Fruit fly (Drosophila melanogaster) whole organism, embryonic: ENCODE measurements around the gene Cog1.
A peak's percentile ranks its signal among the peaks of the same experiment; 100 is the strongest.

ENCODE experiments used
- Bdp1 ChIP-seq: fragments of 200-800 bp; sonication (Bioruptor generic); optimal IDR thresholded peaks from 3 replicates; lab custom pipeline; 2016; ENCODE audit warnings: missing biosample characterization, missing genetic modification characterization
- Bgb ChIP-seq: fragments of 200-800 bp; sonication (Bioruptor generic); IDR thresholded peaks from 2 replicates; pipeline ENCODE4 v1.3.6; 2022; ENCODE audit warnings: missing biosample characterization, missing genetic modification characterization; ENCODE audit not compliant: partially characterized antibody
- Bteb2 ChIP-seq: fragments of 200-800 bp; sonication (Bioruptor generic); optimal IDR thresholded peaks from 2 replicates; lab custom pipeline; 2016; ENCODE audit warnings: missing biosample characterization, missing genetic modification characterization
- CG10654 ChIP-seq: fragments of 200-800 bp; sonication (Bioruptor generic); optimal IDR thresholded peaks from 2 replicates; lab custom pipeline; 2016; ENCODE audit warnings: missing biosample characterization, missing genetic modification characterization
- CG12104 ChIP-seq: fragments of 200-800 bp; sonication (Bioruptor generic); optimal IDR thresholded peaks from 3 replicates; lab custom pipeline; 2016; ENCODE audit warnings: missing biosample characterization, missing genetic modification characterization
- CG12236 ChIP-seq: fragments of 200-800 bp; sonication (Bioruptor generic); optimal IDR thresholded peaks from 2 replicates; lab custom pipeline; 2016; ENCODE audit warnings: missing biosample characterization, missing genetic modification characterization
- CG12391 ChIP-seq: fragments of 200-800 bp; sonication (Bioruptor generic); optimal IDR thresholded peaks from 3 replicates; lab custom pipeline; 2018; ENCODE audit warnings: missing biosample characterization, mild to moderate bottlenecking, missing genetic modification characterization, moderate library complexity
- CG13296 ChIP-seq: fragments of 200-800 bp; sonication (Bioruptor generic); optimal IDR thresholded peaks from 3 replicates; lab custom pipeline; 2018; ENCODE audit warnings: missing biosample characterization, mild to moderate bottlenecking, missing genetic modification characterization
- CG13775 ChIP-seq: fragments of 200-800 bp; sonication (Bioruptor generic); optimal IDR thresholded peaks from 3 replicates; lab custom pipeline; 2017; ENCODE audit warnings: missing biosample characterization, mild to moderate bottlenecking, missing genetic modification characterization
- CG16779 ChIP-seq: fragments of 200-800 bp; sonication (Bioruptor generic); IDR thresholded peaks from 2 replicates; pipeline ENCODE4 v1.3.6; 2022; ENCODE audit warnings: missing biosample characterization, missing genetic modification characterization
- CG17568 ChIP-seq: fragments of 200-800 bp; sonication (Bioruptor generic); optimal IDR thresholded peaks from 2 replicates; lab custom pipeline; 2018; ENCODE audit warnings: missing biosample characterization, mild to moderate bottlenecking, missing genetic modification characterization, moderate library complexity
- CG1832 ChIP-seq: fragments of 200-800 bp; sonication (Bioruptor generic); optimal IDR thresholded peaks from 2 replicates; lab custom pipeline; 2017; ENCODE audit warnings: missing biosample characterization, mild to moderate bottlenecking, missing genetic modification characterization, inconsistent platforms
- CG30020 ChIP-seq: fragments of 200-800 bp; optimal IDR thresholded peaks from 2 replicates; lab custom pipeline; 2019; ENCODE audit warnings: missing biosample characterization, mild to moderate bottlenecking, missing genetic modification characterization, moderate library complexity
- CG3995 ChIP-seq: fragments of 200-800 bp; sonication (Bioruptor generic); optimal IDR thresholded peaks from 3 replicates; lab custom pipeline; 2016; ENCODE audit warnings: missing biosample characterization, missing genetic modification characterization
- CG4730 ChIP-seq: fragments of 200-800 bp; sonication (Bioruptor generic); IDR thresholded peaks from 2 replicates; pipeline ENCODE4 v1.3.6; 2022; ENCODE audit warnings: missing biosample characterization, missing genetic modification characterization
- CG4820 ChIP-seq: fragments of 200-800 bp; sonication (Bioruptor generic); optimal IDR thresholded peaks from 3 replicates; lab custom pipeline; 2016; ENCODE audit warnings: missing biosample characterization, missing genetic modification characterization
- CG6791 ChIP-seq: fragments of 200-800 bp; sonication (Bioruptor generic); IDR thresholded peaks from 3 replicates; pipeline ENCODE4 v1.3.6; 2022; ENCODE audit warnings: missing biosample characterization, missing genetic modification characterization; ENCODE audit not compliant: partially characterized antibody
- CG7745 ChIP-seq: fragments of 200-800 bp; sonication (Bioruptor generic); optimal IDR thresholded peaks from 2 replicates; lab custom pipeline; 2018; ENCODE audit warnings: missing biosample characterization, mild to moderate bottlenecking, missing genetic modification characterization, moderate library complexity
- CG7786 ChIP-seq: fragments of 200-800 bp; sonication (Bioruptor generic); optimal IDR thresholded peaks from 2 replicates; lab custom pipeline; 2016; ENCODE audit warnings: missing biosample characterization, missing genetic modification characterization
- CG7987 ChIP-seq: fragments of 200-800 bp; sonication (Bioruptor generic); optimal IDR thresholded peaks from 2 replicates; lab custom pipeline; 2018; ENCODE audit warnings: missing biosample characterization, mild to moderate bottlenecking, missing genetic modification characterization, moderate library complexity
- CG8388 ChIP-seq: fragments of 200-800 bp; sonication (Bioruptor generic); optimal IDR thresholded peaks from 2 replicates; lab custom pipeline; 2019; ENCODE audit warnings: missing biosample characterization, mild to moderate bottlenecking, missing genetic modification characterization, moderate library complexity
- D ChIP-seq, 2 experiments: fragments of 200-800 bp in 1 of 2; fragments of >200 bp in 1 of 2; sonication (Bioruptor generic) in 1 of 2; optimal IDR thresholded peaks; 2 replicates in 1 of 2; 3 replicates in 1 of 2; lab custom pipeline; 2017; ENCODE audit warnings: mild to moderate bottlenecking in 1 of 2, missing biosample characterization in 1 of 2, missing genetic modification characterization in 1 of 2, missing genetic modification reagents in 1 of 2
- Dll ChIP-seq: fragments of 200-800 bp; sonication (Bioruptor generic); IDR thresholded peaks from 4 replicates; pipeline ENCODE4 v1.3.6; 2022; ENCODE audit warnings: missing biosample characterization, missing genetic modification characterization; ENCODE audit not compliant: partially characterized antibody
- Drgx ChIP-seq: fragments of 200-800 bp; sonication (Bioruptor generic); IDR thresholded peaks from 2 replicates; pipeline ENCODE4 v1.3.6; 2022; ENCODE audit warnings: missing biosample characterization, missing genetic modification characterization
- ERR ChIP-seq: fragments of 200-800 bp; sonication (Bioruptor generic); optimal IDR thresholded peaks from 2 replicates; lab custom pipeline; 2016; ENCODE audit warnings: missing biosample characterization, missing genetic modification characterization
- Myb ChIP-seq: fragments of 200-800 bp; sonication (Bioruptor generic); optimal IDR thresholded peaks from 2 replicates; lab custom pipeline; 2016; ENCODE audit warnings: missing biosample characterization, missing genetic modification characterization
- Nf-YC ChIP-seq: fragments of 200-800 bp; optimal IDR thresholded peaks from 3 replicates; lab custom pipeline; 2019; ENCODE audit warnings: missing biosample characterization, mild to moderate bottlenecking, missing genetic modification characterization, moderate library complexity
- NfI ChIP-seq: fragments of 200-800 bp; sonication (Bioruptor generic); optimal IDR thresholded peaks from 3 replicates; lab custom pipeline; 2018; ENCODE audit warnings: missing biosample characterization, mild to moderate bottlenecking, missing genetic modification characterization, moderate library complexity
- Scr ChIP-seq: fragments of 200-800 bp; sonication (Bioruptor generic); IDR thresholded peaks from 2 replicates; pipeline ENCODE4 v1.3.6; 2022; ENCODE audit warnings: missing biosample characterization, missing genetic modification characterization; ENCODE audit not compliant: partially characterized antibody
- Sox100B ChIP-seq: fragments of 200-800 bp; sonication (Bioruptor generic); optimal IDR thresholded peaks from 3 replicates; lab custom pipeline; 2018; ENCODE audit warnings: missing biosample characterization, mild to moderate bottlenecking, missing genetic modification characterization
- Ssrp ChIP-seq: fragments of 200-800 bp; sonication (Bioruptor generic); optimal IDR thresholded peaks from 2 replicates; lab custom pipeline; 2018; ENCODE audit warnings: missing biosample characterization, mild to moderate bottlenecking, missing genetic modification characterization, moderate library complexity
- bowl ChIP-seq: fragments of 200-800 bp; sonication (Bioruptor generic); IDR thresholded peaks from 2 replicates; pipeline ENCODE4 v1.3.6; 2022; ENCODE audit warnings: missing biosample characterization, missing genetic modification characterization
- croc ChIP-seq: fragments of 200-800 bp; sonication (Bioruptor generic); conservative IDR thresholded peaks from 3 replicates; pipeline ENCODE4 v1.3.6; 2022; ENCODE audit warnings: missing biosample characterization, missing genetic modification characterization
- da ChIP-seq: fragments of 200-800 bp; sonication (Bioruptor generic); optimal IDR thresholded peaks from 2 replicates; lab custom pipeline; 2016; ENCODE audit warnings: missing biosample characterization, missing genetic modification characterization
- emc ChIP-seq: fragments of 200-800 bp; sonication (Bioruptor generic); optimal IDR thresholded peaks from 2 replicates; lab custom pipeline; 2016; ENCODE audit warnings: missing biosample characterization, missing genetic modification characterization
- hkb ChIP-seq, 2 experiments: fragments of 200-800 bp in 1 of 2; fragments of >200 bp in 1 of 2; sonication (Bioruptor generic) in 1 of 2; IDR thresholded peaks in 1 of 2; optimal IDR thresholded peaks in 1 of 2; 2 replicates each; pipeline versions ENCODE4 v1.3.6 to Lab custom; 2017 to 2022; ENCODE audit warnings: missing biosample characterization in 1 of 2, missing genetic modification characterization in 1 of 2
- klu ChIP-seq: fragments of 200-800 bp; sonication (Bioruptor generic); IDR thresholded peaks from 2 replicates; pipeline ENCODE4 v1.3.6; 2022; ENCODE audit warnings: missing biosample characterization, missing genetic modification characterization
- kni ChIP-seq: fragments of 200-800 bp; sonication (Bioruptor generic); optimal IDR thresholded peaks from 3 replicates; lab custom pipeline; 2017; ENCODE audit warnings: mild to moderate bottlenecking, missing biosample characterization, missing genetic modification reagents, missing genetic modification characterization
- lola ChIP-seq, 3 experiments: fragments of >200 bp in 2 of 3; fragments of 200-800 bp in 1 of 3; sonication (Bioruptor generic) in 1 of 3; optimal IDR thresholded peaks; 2 replicates each; lab custom pipeline; 2017 to 2019; ENCODE audit warnings: missing biosample characterization in 3 of 3, missing genetic modification characterization in 3 of 3, mild to moderate bottlenecking in 1 of 3, moderate library complexity in 1 of 3
- nerfin-1 ChIP-seq: fragments of 200-800 bp; sonication (Bioruptor generic); optimal IDR thresholded peaks from 3 replicates; lab custom pipeline; 2019; ENCODE audit warnings: missing biosample characterization, mild to moderate bottlenecking, missing genetic modification characterization, moderate library complexity
- nom ChIP-seq: fragments of 200-800 bp; sonication (Bioruptor generic); optimal IDR thresholded peaks from 2 replicates; lab custom pipeline; 2017; ENCODE audit warnings: missing biosample characterization, missing genetic modification characterization, mild to moderate bottlenecking, moderate library complexity, missing genetic modification reagents
- onecut ChIP-seq: fragments of 200-800 bp; sonication (Bioruptor generic); IDR thresholded peaks from 2 replicates; pipeline ENCODE4 v1.3.6; 2022; ENCODE audit warnings: missing biosample characterization, missing genetic modification characterization
- pnt ChIP-seq: fragments of 200-800 bp; sonication (Bioruptor generic); optimal IDR thresholded peaks from 3 replicates; lab custom pipeline; 2016; ENCODE audit warnings: missing biosample characterization, missing genetic modification characterization
- repo ChIP-seq: fragments of 200-800 bp; sonication (Bioruptor generic); optimal IDR thresholded peaks from 2 replicates; lab custom pipeline; 2016; ENCODE audit warnings: missing biosample characterization, missing genetic modification characterization
- salm ChIP-seq: fragments of 200-800 bp; sonication (Bioruptor generic); optimal IDR thresholded peaks from 2 replicates; lab custom pipeline; 2018; ENCODE audit warnings: missing biosample characterization, mild to moderate bottlenecking, missing genetic modification characterization
- slbo ChIP-seq: fragments of 200-800 bp; sonication (Bioruptor generic); IDR thresholded peaks from 2 replicates; pipeline ENCODE4 v1.3.6; 2022; ENCODE audit warnings: missing biosample characterization, missing genetic modification characterization
- sna ChIP-seq: fragments of 200-800 bp; sonication (Bioruptor generic); IDR thresholded peaks from 2 replicates; pipeline ENCODE4 v1.3.6; 2022; ENCODE audit warnings: missing biosample characterization, missing genetic modification characterization; ENCODE audit not compliant: partially characterized antibody
- ssp ChIP-seq: fragments of 200-800 bp; sonication (Bioruptor generic); IDR thresholded peaks from 2 replicates; pipeline ENCODE4 v1.3.6; 2022; ENCODE audit warnings: missing biosample characterization, missing genetic modification characterization
- ttk ChIP-seq: fragments of 200-800 bp; sonication (Bioruptor generic); IDR thresholded peaks from 2 replicates; pipeline ENCODE4 v2.1.2; 2022; ENCODE audit warnings: missing biosample characterization, missing genetic modification characterization

The Cog1 gene

dm6 chr3R:12244468-12245060 is 25.1 kb upstream of the Cog1 start (continued):
- TF ChIP-seq pnt (GFP tag; lab: Kevin White, UChicago) = no peak
- no peak for TF ChIP-seq ERR (GFP tag; lab: Kevin White, UChicago)
- no peak for TF ChIP-seq Dll
- no peak for TF ChIP-seq CG12236 (GFP tag; lab: Kevin White, UChicago)
- TF ChIP-seq Myb (GFP tag; lab: Kevin White, UChicago) = no peak
- TF ChIP-seq Ssrp (tag; lab: Kevin White, UChicago) = no peak
- TF ChIP-seq Nf-YC (tag; lab: Kevin White, UChicago) = peak; percentile 97
- TF ChIP-seq CG7745 (tag; lab: Kevin White, UChicago) = no peak
- TF ChIP-seq repo (GFP tag; lab: Kevin White, UChicago) = no peak
- TF ChIP-seq CG4730 (GFP tag; lab: Robert Waterston, UW) = no peak
- TF ChIP-seq salm (tag; lab: Kevin White, UChicago) = no peak
- no peak for TF ChIP-seq CG30020 (tag; lab: Kevin White, UChicago)
- TF ChIP-seq CG12391 (tag; lab: Kevin White, UChicago) = no peak
- TF ChIP-seq CG7987 = no peak
- TF ChIP-seq Sox100B = no peak
- TF ChIP-seq Bteb2 = no peak
- peak; percentile 78 for TF ChIP-seq CG1832 (GFP tag; lab: Kevin White, UChicago)
- TF ChIP-seq Scr (GFP tag; lab: Robert Waterston, UW) = no peak
- TF ChIP-seq nom (GFP tag; lab: Kevin White, UChicago) = no peak
- TF ChIP-seq slbo (GFP tag; lab: Robert Waterston, UW) = no peak
- no peak for TF ChIP-seq onecut
- no peak for TF ChIP-seq nerfin-1 (tag; lab: Kevin White, UChicago)
- no peak for TF ChIP-seq ttk (GFP tag; lab: Robert Waterston, UW)
- TF ChIP-seq CG17568 (GFP tag; lab: Kevin White, UChicago) = no peak
- no peak for TF ChIP-seq kni (GFP tag; lab: Kevin White, UChicago)
- TF ChIP-seq CG16779 (GFP tag; lab: Robert Waterston, UW) = no peak
- no peak for TF ChIP-seq CG10654
- no peak for TF ChIP-seq CG6791
- TF ChIP-seq klu = no peak
- TF ChIP-seq sna (GFP tag; lab: Robert Waterston, UW) = 0 out of 2 replicates have a peak, but pooled peaks have one; percentile 14
- no peak for TF ChIP-seq CG4820 (GFP tag; lab: Kevin White, UChicago)
- TF ChIP-seq emc (GFP tag; lab: Kevin White, UChicago) = no peak
- TF ChIP-seq croc = no peak
- TF ChIP-seq Bgb (GFP tag; lab: Robert Waterston, UW) = peak; percentile 64; the same call in 1 of the 2 replicates
- no peak for TF ChIP-seq da (GFP tag; lab: Kevin White, UChicago)
- no peak for TF ChIP-seq CG13296 (GFP tag; lab: Kevin White, UChicago)
- no peak for TF ChIP-seq NfI (GFP tag; lab: Kevin White, UChicago)
- no peak for TF ChIP-seq Bdp1
- no peak for TF ChIP-seq CG7786
- no peak for TF ChIP-seq CG13775 (GFP tag; lab: Kevin White, UChicago)
- TF ChIP-seq CG12104 (GFP tag; lab: Kevin White, UChicago) = no peak
- no peak for TF ChIP-seq bowl (GFP tag; lab: Robert Waterston, UW)
- TF ChIP-seq lola (GFP tag; optimal IDR thresholded peaks at IDR 0.05; lab: Kevin White, UChicago) = no peak
- TF ChIP-seq Drgx (GFP tag; lab: Robert Waterston, UW) = no peak
- no peak for TF ChIP-seq hkb (optimal IDR thresholded peaks at IDR 0.05; lab: Kevin White, UChicago)
- no peak for TF ChIP-seq hkb (GFP tag; IDR thresholded peaks at IDR 0.05; lab: Robert Waterston, UW)
- no peak for TF ChIP-seq ssp
- no peak for TF ChIP-seq D (optimal IDR thresholded peaks at IDR 0.05; lab: Kevin White, UChicago)
- TF ChIP-seq D (GFP tag; optimal IDR thresholded peaks at IDR 0.05; lab: Kevin White, UChicago) = no peak
- TF ChIP-seq CG3995 (GFP tag; lab: Kevin White, UChicago) = no peak
- no peak for TF ChIP-seq CG8388
